Worm (Caenorhabditis elegans) whole organism, L1 larva: Measurements from ENCODE around the gene C01B10.6.
"Not testable (repeated sequence)": the region's sequence is repeated elsewhere in the genome, so short reads cannot be mapped to it uniquely, and the experiment has no call there.

Experiments
- aly-2 ChIP-seq: fragments of 150-350 bp; optimal IDR thresholded peaks from 2 replicates; lab custom pipeline; 2014; ENCODE audit warnings: missing biosample characterization, missing genetic modification characterization
- ceh-63 ChIP-seq: fragments of 200-800 bp; sonication (Bioruptor generic); optimal IDR thresholded peaks from 2 replicates; lab custom pipeline; 2018; ENCODE audit warnings: mild to moderate bottlenecking, missing genetic modification characterization, missing compliant biosample characterization
- nhr-28 ChIP-seq: fragments of 150-350 bp; optimal IDR thresholded peaks from 2 replicates; lab custom pipeline; 2014; ENCODE audit warnings: missing biosample characterization, missing genetic modification characterization
- nhr-71 ChIP-seq: sonication (generic microtip); optimal IDR thresholded peaks from 2 replicates; lab custom pipeline; 2016; ENCODE audit warnings: mild to moderate bottlenecking, missing genetic modification characterization, moderate library complexity, missing compliant biosample characterization

DNA sequence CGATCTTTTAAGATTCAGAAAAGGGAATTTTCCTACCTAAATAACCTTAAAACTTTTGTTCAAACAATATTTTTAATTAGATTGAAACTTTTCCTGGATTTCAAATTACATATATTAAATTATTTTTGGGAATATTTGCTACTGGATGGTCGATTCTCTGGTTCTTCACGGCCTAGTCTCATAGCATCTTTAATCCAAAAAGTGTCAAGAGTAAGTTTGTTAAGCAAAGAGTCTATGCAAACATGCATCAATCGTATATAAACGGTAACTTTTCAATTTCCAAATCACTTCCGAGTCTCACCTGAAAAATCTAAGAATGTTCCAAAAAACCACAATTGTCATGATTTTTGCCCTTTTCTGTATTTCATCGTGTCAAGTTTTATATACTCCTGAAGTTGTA lies 42.1 kb upstream of the C01B10.6 start, which contains the start of gene nspb-4:
- not testable (repeated sequence) for TF ChIP-seq aly-2 (tag; lab: Kevin White, UChicago); nhr-71 (tag; lab: Kevin White, UChicago); ceh-63; nhr-28 (tag; lab: Kevin White, UChicago)
